Worm (Caenorhabditis elegans) whole organism, midembryonic: ENCODE results near the gene ntl-2.
A peak's percentile ranks its signal among the peaks of the same experiment; 100 is the strongest.

Experiments
- T22C8.4 ChIP-seq: fragments of 200-800 bp; sonication (Bioruptor generic); IDR thresholded peaks from 2 replicates; pipeline ENCODE4 v1.3.6; 2022; ENCODE audit warnings: missing genetic modification characterization, missing compliant biosample characterization
- cog-1 ChIP-seq: sonication (generic microtip); optimal IDR thresholded peaks from 2 replicates; lab custom pipeline; 2016; ENCODE audit warnings: missing genetic modification characterization, missing compliant biosample characterization
- flt-1 ChIP-seq: fragments of 200-800 bp; sonication (Bioruptor generic); IDR thresholded peaks from 2 replicates; pipeline ENCODE4 v1.3.6; 2022; ENCODE audit warnings: missing genetic modification characterization, missing compliant biosample characterization
- klf-2 ChIP-seq: fragments of 200-800 bp; sonication (Bioruptor generic); conservative IDR thresholded peaks from 2 replicates; pipeline ENCODE4 v1.3.6; 2022; ENCODE audit warnings: missing genetic modification reagents, missing genetic modification characterization, missing compliant biosample characterization
- med-1 ChIP-seq: sonication (generic microtip); optimal IDR thresholded peaks from 2 replicates; lab custom pipeline; 2017; ENCODE audit warnings: missing genetic modification characterization, mild to moderate bottlenecking, missing compliant biosample characterization, antibody characterized with exemption, missing genetic modification reagents; ENCODE audit not compliant: insufficient read depth
- ref-1 ChIP-seq: fragments of 200-800 bp; sonication (Bioruptor generic); conservative IDR thresholded peaks from 2 replicates; pipeline ENCODE4 v1.3.6; 2022; ENCODE audit warnings: missing genetic modification reagents, missing genetic modification characterization, missing compliant biosample characterization
- tab-1 ChIP-seq: fragments of 200-800 bp; sonication (Bioruptor generic); IDR thresholded peaks from 2 replicates; pipeline ENCODE4 v1.3.6; 2022; ENCODE audit warnings: missing genetic modification characterization, missing compliant biosample characterization
- ztf-23 ChIP-seq: fragments of 200-800 bp; sonication (Bioruptor generic); IDR thresholded peaks from 2 replicates; pipeline ENCODE4 v1.3.6; 2022; ENCODE audit warnings: missing genetic modification reagents, missing genetic modification characterization, missing compliant biosample characterization
- ztf-29 ChIP-seq: fragments of 200-800 bp; sonication (Bioruptor generic); IDR thresholded peaks from 2 replicates; pipeline ENCODE4 v1.3.6; 2022; ENCODE audit warnings: missing genetic modification reagents, missing genetic modification characterization, missing compliant biosample characterization

Gene ntl-2

ce11 chrII:4376295-4377172, at the start of gene ntl-2:
TSS of gene ntl-2 (minus strand) at chrII:4376465.
- peak; percentile 85 for TF ChIP-seq cog-1 (tag; lab: Kevin White, UChicago)
- peak; percentile 78 for TF ChIP-seq ztf-23 (GFP tag; lab: Robert Waterston, UW)
- peak; percentile 47; the same call in 1 of the 2 replicates for TF ChIP-seq ztf-29 (GFP tag; lab: Robert Waterston, UW)
- TF ChIP-seq flt-1: peak; percentile 83; the same call in 1 of the 2 replicates
- TF ChIP-seq ref-1 (GFP tag; lab: Robert Waterston, UW): no peak
- 0 out of 2 replicates have a peak, but pooled peaks have one; percentile 11 for TF ChIP-seq T22C8.4 (GFP tag; lab: Robert Waterston, UW)
- TF ChIP-seq med-1 (GFP tag; lab: Kevin White, UChicago): no peak
- peak; percentile 70; the same call in 1 of the 2 replicates for TF ChIP-seq tab-1 (GFP tag; lab: Robert Waterston, UW)
- 0 out of 2 replicates have a peak, but pooled peaks have one; percentile 50 for TF ChIP-seq klf-2 (GFP tag; lab: Robert Waterston, UW)

ce11 chrII:4424807-4425206, 48.5 kb upstream of the ntl-2 start, which contains the start of the genes dcaf-13 and toe-1:
TSS of gene dcaf-13 (minus strand) at chrII:4424902.
TSS of gene toe-1 (plus strand) at chrII:4425167.
- TF ChIP-seq T22C8.4 (GFP tag; lab: Robert Waterston, UW) (no peak), cog-1 (tag; lab: Kevin White, UChicago) (no peak), med-1 (GFP tag; lab: Kevin White, UChicago) (no peak), ref-1 (GFP tag; lab: Robert Waterston, UW) (no peak), ztf-23 (GFP tag; lab: Robert Waterston, UW) (no peak), flt-1 (no peak), ztf-29 (GFP tag; lab: Robert Waterston, UW) (no peak), klf-2 (GFP tag; lab: Robert Waterston, UW) (no peak), tab-1 (GFP tag; lab: Robert Waterston, UW) (no peak)

- TF ChIP-seq ref-1 (GFP tag; lab: Robert Waterston, UW): no peak
- TF ChIP-seq med-1 (GFP tag; lab: Kevin White, UChicago): no peak
- TF ChIP-seq tab-1 (GFP tag; lab: Robert Waterston, UW): no peak
- TF ChIP-seq cog-1 (tag; lab: Kevin White, UChicago): no peak
- no peak for TF ChIP-seq flt-1
- TF ChIP-seq ztf-23 (GFP tag; lab: Robert Waterston, UW): no peak
- no peak for TF ChIP-seq ztf-29 (GFP tag; lab: Robert Waterston, UW)
- TF ChIP-seq T22C8.4 (GFP tag; lab: Robert Waterston, UW): no peak
- TF ChIP-seq klf-2 (GFP tag; lab: Robert Waterston, UW): no peak
These were observed 43.7 kb upstream of the ntl-2 start, which contains the start of gene bpnt-1 for ce11 chrII:4419956-4420355. TSS of gene bpnt-1 (plus strand) at chrII:4420256.

ce11 chrII:4417333-4417732, 41.1 kb upstream of the ntl-2 start, which contains the start of gene sod-5:
TSS of gene sod-5 (plus strand) at chrII:4417633.
- TF ChIP-seq cog-1 (tag; lab: Kevin White, UChicago) (no peak), tab-1 (GFP tag; lab: Robert Waterston, UW) (no peak), ztf-29 (GFP tag; lab: Robert Waterston, UW) (no peak), klf-2 (GFP tag; lab: Robert Waterston, UW) (no peak), med-1 (GFP tag; lab: Kevin White, UChicago) (no peak), T22C8.4 (GFP tag; lab: Robert Waterston, UW) (no peak)

- TF ChIP-seq cog-1 (tag; lab: Kevin White, UChicago) (no peak), klf-2 (GFP tag; lab: Robert Waterston, UW) (no peak), flt-1 (no peak), med-1 (GFP tag; lab: Kevin White, UChicago) (no peak), T22C8.4 (GFP tag; lab: Robert Waterston, UW) (no peak), ztf-29 (GFP tag; lab: Robert Waterston, UW) (no peak), ztf-23 (GFP tag; lab: Robert Waterston, UW) (no peak), tab-1 (GFP tag; lab: Robert Waterston, UW) (no peak), ref-1 (GFP tag; lab: Robert Waterston, UW) (no peak)
These were observed 33.4 kb upstream of the ntl-2 start for ce11 chrII:4409650-4410049.

ce11 chrII:4405358-4405757, 29.1 kb upstream of the ntl-2 start, which contains the start of gene ZK430.5:
TSS of gene ZK430.5 (plus strand) at chrII:4405658.
- TF ChIP-seq cog-1 (tag; lab: Kevin White, UChicago) (no peak), klf-2 (GFP tag; lab: Robert Waterston, UW) (no peak), flt-1 (no peak), T22C8.4 (GFP tag; lab: Robert Waterston, UW) (no peak), ztf-29 (GFP tag; lab: Robert Waterston, UW) (no peak), ref-1 (GFP tag; lab: Robert Waterston, UW) (no peak), ztf-23 (GFP tag; lab: Robert Waterston, UW) (no peak), med-1 (GFP tag; lab: Kevin White, UChicago) (no peak), tab-1 (GFP tag; lab: Robert Waterston, UW) (no peak)

ce11 chrII:4394438-4394837, 18.2 kb upstream of the ntl-2 start:
- TF ChIP-seq med-1 (GFP tag; lab: Kevin White, UChicago) (no peak), tab-1 (GFP tag; lab: Robert Waterston, UW) (no peak), ztf-23 (GFP tag; lab: Robert Waterston, UW) (no peak), ztf-29 (GFP tag; lab: Robert Waterston, UW) (no peak), klf-2 (GFP tag; lab: Robert Waterston, UW) (no peak), cog-1 (tag; lab: Kevin White, UChicago) (no peak), flt-1 (no peak), ref-1 (GFP tag; lab: Robert Waterston, UW) (no peak), T22C8.4 (GFP tag; lab: Robert Waterston, UW) (no peak)

ce11 chrII:4392526-4393057, 16.3 kb upstream of the ntl-2 start, which contains the start of gene mlt-7:
TSS of gene mlt-7 (plus strand) at chrII:4393007.
- no peak for TF ChIP-seq tab-1 (GFP tag; lab: Robert Waterston, UW)
- no peak for TF ChIP-seq cog-1 (tag; lab: Kevin White, UChicago)
- no peak for TF ChIP-seq ref-1 (GFP tag; lab: Robert Waterston, UW)
- TF ChIP-seq med-1 (GFP tag; lab: Kevin White, UChicago): no peak
- TF ChIP-seq flt-1: no peak
- no peak for TF ChIP-seq klf-2 (GFP tag; lab: Robert Waterston, UW)
- TF ChIP-seq ztf-29 (GFP tag; lab: Robert Waterston, UW): no peak
- no peak for TF ChIP-seq ztf-23 (GFP tag; lab: Robert Waterston, UW)
- TF ChIP-seq T22C8.4 (GFP tag; lab: Robert Waterston, UW): no peak
